Worm (Caenorhabditis elegans): ENCODE data around the gene hlh-1.

DNA sequence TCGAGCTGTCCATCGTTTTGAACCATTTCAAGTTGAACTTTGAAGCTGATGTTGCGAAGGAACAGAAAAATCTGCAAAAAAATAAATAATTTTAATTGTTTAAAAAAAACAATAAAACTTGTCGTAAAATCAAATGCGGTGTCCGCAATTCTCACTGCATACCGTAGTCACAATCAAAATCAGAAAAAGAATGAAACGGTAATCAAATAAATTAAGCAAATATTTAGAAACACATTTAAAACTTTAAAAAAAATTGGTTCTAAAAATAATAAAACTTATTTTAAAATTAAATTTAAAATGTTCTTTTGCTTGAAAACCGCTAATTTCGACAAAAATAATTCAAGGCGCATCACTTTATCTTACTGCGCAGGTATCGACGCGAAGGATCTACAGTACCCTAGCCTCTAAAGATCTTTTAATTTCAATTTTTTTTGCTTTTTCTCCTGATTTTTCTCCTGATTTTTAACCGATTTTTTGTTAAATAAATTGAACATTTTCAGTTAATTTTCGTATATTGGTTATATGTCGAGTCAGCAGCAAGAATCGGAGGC, 4.8 kb downstream of the hlh-1 start, which contains the start of the genes B0304.4 and B0304.2:
- TF ChIP-seq ama-1 (optimal IDR thresholded peaks at IDR 0.05), result no peak
- no peak for TF ChIP-seq scrt-1 (GFP tag; IDR thresholded peaks at IDR 0.05)
- no peak for TF ChIP-seq flt-1 (GFP tag; IDR thresholded peaks at IDR 0.05)
- TF ChIP-seq ets-7 (tag; optimal IDR thresholded peaks at IDR 0.05), result no peak
